Fruit fly (Drosophila melanogaster) whole organism, prepupa: ENCODE data around the gene CG13059.

ENCODE experiments used
- CG10631 ChIP-seq: fragments of 200-800 bp; sonication (Bioruptor generic); optimal IDR thresholded peaks from 2 replicates; lab custom pipeline; 2016; ENCODE audit warnings: missing biosample characterization, missing genetic modification characterization
- CG10669 ChIP-seq: fragments of 200-800 bp; sonication (Bioruptor generic); optimal IDR thresholded peaks from 3 replicates; lab custom pipeline; 2018; ENCODE audit warnings: missing biosample characterization, mild to moderate bottlenecking, missing genetic modification characterization, moderate library complexity
- CG11294 ChIP-seq: fragments of 200-800 bp; sonication (Bioruptor generic); IDR thresholded peaks from 2 replicates; pipeline ENCODE4 v1.3.6; 2022; ENCODE audit warnings: missing biosample characterization, missing genetic modification characterization
- CG11762 ChIP-seq: fragments of 200-800 bp; sonication (Bioruptor generic); optimal IDR thresholded peaks from 3 replicates; lab custom pipeline; 2016; ENCODE audit warnings: missing biosample characterization, missing genetic modification characterization; ENCODE audit not compliant: insufficient read depth
- CG11902 ChIP-seq: fragments of 200-800 bp; sonication (Bioruptor generic); optimal IDR thresholded peaks from 3 replicates; lab custom pipeline; 2016; ENCODE audit warnings: missing biosample characterization, missing genetic modification characterization
- CG15336 ChIP-seq: fragments of 200-800 bp; sonication (Bioruptor generic); IDR thresholded peaks from 2 replicates; pipeline ENCODE4 v1.3.6; 2022; ENCODE audit warnings: missing biosample characterization, missing genetic modification characterization
- CG1621 ChIP-seq: fragments of 200-800 bp; sonication (Bioruptor generic); optimal IDR thresholded peaks from 3 replicates; lab custom pipeline; 2018; ENCODE audit warnings: missing biosample characterization, mild to moderate bottlenecking, missing genetic modification characterization
- CG16779 ChIP-seq: fragments of 200-800 bp; sonication (Bioruptor generic); optimal IDR thresholded peaks from 3 replicates; lab custom pipeline; 2017; ENCODE audit warnings: missing biosample characterization, mild to moderate bottlenecking, missing genetic modification characterization
- CG3032 ChIP-seq: fragments of 200-800 bp; optimal IDR thresholded peaks from 2 replicates; lab custom pipeline; 2019; ENCODE audit warnings: missing biosample characterization, mild to moderate bottlenecking, missing genetic modification characterization, moderate library complexity
- CG31627 ChIP-seq: fragments of 200-800 bp; sonication (Bioruptor generic); optimal IDR thresholded peaks from 3 replicates; lab custom pipeline; 2016; ENCODE audit warnings: missing biosample characterization, missing genetic modification characterization
- CG32006 ChIP-seq: fragments of 200-800 bp; sonication (Bioruptor generic); optimal IDR thresholded peaks from 3 replicates; lab custom pipeline; 2017; ENCODE audit warnings: missing biosample characterization, mild to moderate bottlenecking, missing genetic modification characterization
- CG34406 ChIP-seq: fragments of 200-800 bp; sonication (Bioruptor generic); optimal IDR thresholded peaks from 3 replicates; lab custom pipeline; 2016; ENCODE audit warnings: missing biosample characterization, missing genetic modification characterization
- CG3919 ChIP-seq: fragments of 200-800 bp; sonication (Bioruptor generic); optimal IDR thresholded peaks from 3 replicates; lab custom pipeline; 2016; ENCODE audit warnings: missing biosample characterization, missing genetic modification characterization
- CG6163 ChIP-seq: fragments of 200-800 bp; sonication (Bioruptor generic); IDR thresholded peaks from 3 replicates; pipeline ENCODE4 v1.3.6; 2022; ENCODE audit warnings: missing biosample characterization, missing genetic modification characterization
- CG6276 ChIP-seq: fragments of 200-800 bp; sonication (Bioruptor generic); optimal IDR thresholded peaks from 2 replicates; lab custom pipeline; 2017; ENCODE audit warnings: missing biosample characterization, mild to moderate bottlenecking, missing genetic modification characterization
- CG6792 ChIP-seq: fragments of 200-800 bp; sonication (Bioruptor generic); optimal IDR thresholded peaks from 3 replicates; lab custom pipeline; 2016; ENCODE audit warnings: missing biosample characterization, missing genetic modification characterization
- CG6808 ChIP-seq: fragments of 200-800 bp; sonication (Bioruptor generic); optimal IDR thresholded peaks from 3 replicates; lab custom pipeline; 2017; ENCODE audit warnings: missing biosample characterization, missing genetic modification characterization, mild to moderate bottlenecking, moderate library complexity, missing genetic modification reagents
- CG6854 ChIP-seq: fragments of 200-800 bp; sonication (Bioruptor generic); optimal IDR thresholded peaks from 2 replicates; lab custom pipeline; 2017; ENCODE audit warnings: missing biosample characterization, mild to moderate bottlenecking, missing genetic modification characterization
- CG8119 ChIP-seq: fragments of 200-800 bp; sonication (Bioruptor generic); IDR thresholded peaks from 3 replicates; pipeline ENCODE4 v1.3.6; 2022; ENCODE audit warnings: missing biosample characterization, missing genetic modification characterization
- CG8319 ChIP-seq: fragments of 200-800 bp; sonication (Bioruptor generic); optimal IDR thresholded peaks from 3 replicates; lab custom pipeline; 2016; ENCODE audit warnings: missing biosample characterization, missing genetic modification characterization
- CG8632 ChIP-seq: fragments of 200-800 bp; sonication (Bioruptor generic); optimal IDR thresholded peaks from 3 replicates; lab custom pipeline; 2016; ENCODE audit warnings: missing biosample characterization, missing genetic modification characterization
- CG9139 ChIP-seq: fragments of 200-800 bp; sonication (Bioruptor generic); optimal IDR thresholded peaks from 3 replicates; lab custom pipeline; 2017; ENCODE audit warnings: missing biosample characterization, mild to moderate bottlenecking, missing genetic modification characterization
- Eip75B ChIP-seq: fragments of 200-800 bp; sonication (Bioruptor generic); optimal IDR thresholded peaks from 3 replicates; lab custom pipeline; 2016; ENCODE audit warnings: missing biosample characterization, missing genetic modification characterization
- Ets21C ChIP-seq: fragments of 200-800 bp; sonication (Bioruptor generic); optimal IDR thresholded peaks from 3 replicates; lab custom pipeline; 2016; ENCODE audit warnings: missing biosample characterization, missing genetic modification characterization
- Ets96B ChIP-seq: fragments of 200-800 bp; optimal IDR thresholded peaks from 2 replicates; lab custom pipeline; 2019; ENCODE audit warnings: missing biosample characterization, mild to moderate bottlenecking, missing genetic modification characterization, moderate library complexity
- Gug ChIP-seq: fragments of 200-800 bp; sonication (Bioruptor generic); IDR thresholded peaks from 2 replicates; pipeline ENCODE4 v1.3.6; 2022; ENCODE audit warnings: missing biosample characterization, missing genetic modification characterization
- Hr38 ChIP-seq: sonication (Bioruptor generic); optimal IDR thresholded peaks from 2 replicates; lab custom pipeline; 2016; ENCODE audit warnings: missing biosample characterization, missing genetic modification characterization
- Hr4 ChIP-seq: fragments of 200-800 bp; sonication (Bioruptor generic); optimal IDR thresholded peaks from 3 replicates; lab custom pipeline; 2016; ENCODE audit warnings: missing biosample characterization, missing genetic modification characterization
- Lpt ChIP-seq: fragments of 200-800 bp; sonication (Bioruptor generic); optimal IDR thresholded peaks from 3 replicates; lab custom pipeline; 2016; ENCODE audit warnings: missing biosample characterization, missing genetic modification characterization
- OdsH ChIP-seq: fragments of 200-800 bp; sonication (Bioruptor generic); optimal IDR thresholded peaks from 3 replicates; lab custom pipeline; 2016; ENCODE audit warnings: missing biosample characterization, missing genetic modification characterization
- Smox ChIP-seq: fragments of 200-800 bp; sonication (Bioruptor generic); optimal IDR thresholded peaks from 3 replicates; lab custom pipeline; 2016; ENCODE audit warnings: missing biosample characterization, missing genetic modification characterization
- Sox102F ChIP-seq: fragments of 200-800 bp; sonication (Bioruptor generic); optimal IDR thresholded peaks from 2 replicates; lab custom pipeline; 2016; ENCODE audit warnings: missing biosample characterization, mild to moderate bottlenecking, missing genetic modification characterization
- Sox14 ChIP-seq: fragments of 200-800 bp; sonication (Bioruptor generic); optimal IDR thresholded peaks from 3 replicates; lab custom pipeline; 2016; ENCODE audit warnings: missing biosample characterization, missing genetic modification characterization
- Sox15 ChIP-seq: fragments of 200-800 bp; sonication (Bioruptor generic); optimal IDR thresholded peaks from 3 replicates; lab custom pipeline; 2016; ENCODE audit warnings: missing biosample characterization, missing genetic modification characterization
- acj6 ChIP-seq: fragments of 200-800 bp; sonication (Bioruptor generic); optimal IDR thresholded peaks from 3 replicates; lab custom pipeline; 2016; ENCODE audit warnings: missing biosample characterization, missing genetic modification characterization
- cyc ChIP-seq: fragments of 200-800 bp; sonication (Bioruptor generic); optimal IDR thresholded peaks from 3 replicates; lab custom pipeline; 2016; ENCODE audit warnings: missing biosample characterization, missing genetic modification characterization
- dac ChIP-seq: fragments of 200-800 bp; sonication (Bioruptor generic); optimal IDR thresholded peaks from 2 replicates; lab custom pipeline; 2017; ENCODE audit warnings: missing biosample characterization, mild to moderate bottlenecking, missing genetic modification characterization
- eg ChIP-seq: fragments of 200-800 bp; sonication (Bioruptor generic); IDR thresholded peaks from 3 replicates; pipeline ENCODE4 v1.3.6; 2022; ENCODE audit warnings: missing biosample characterization, missing genetic modification characterization
- fkh ChIP-seq: fragments of 200-800 bp; sonication (Bioruptor generic); optimal IDR thresholded peaks from 3 replicates; lab custom pipeline; 2017; ENCODE audit warnings: missing biosample characterization, mild to moderate bottlenecking, missing genetic modification characterization, moderate library complexity
- lz ChIP-seq: fragments of 200-800 bp; sonication (Bioruptor generic); optimal IDR thresholded peaks from 3 replicates; lab custom pipeline; 2016; ENCODE audit warnings: missing biosample characterization, missing genetic modification characterization
- net ChIP-seq: fragments of 200-800 bp; sonication (Bioruptor generic); optimal IDR thresholded peaks from 3 replicates; lab custom pipeline; 2016; ENCODE audit warnings: missing biosample characterization, missing genetic modification characterization
- pdm3 ChIP-seq: fragments of 200-800 bp; sonication (Bioruptor generic); optimal IDR thresholded peaks from 3 replicates; lab custom pipeline; 2016; ENCODE audit warnings: missing biosample characterization, missing genetic modification characterization
- salr ChIP-seq, 2 experiments: fragments of 200-800 bp; sonication (Bioruptor generic); optimal IDR thresholded peaks; 3 replicates each; lab custom pipeline; 2016 to 2018; ENCODE audit warnings: missing biosample characterization in 2 of 2, missing genetic modification characterization in 2 of 2, mild to moderate bottlenecking in 1 of 2
- spab ChIP-seq: fragments of 200-800 bp; sonication (Bioruptor generic); optimal IDR thresholded peaks from 2 replicates; lab custom pipeline; 2017; ENCODE audit warnings: missing biosample characterization, mild to moderate bottlenecking, missing genetic modification characterization, missing genetic modification reagents
- ss ChIP-seq, 2 experiments: fragments of 200-800 bp; sonication (Bioruptor generic); optimal IDR thresholded peaks; 2 replicates in 1 of 2; 3 replicates in 1 of 2; lab custom pipeline; 2017 to 2018; ENCODE audit warnings: mild to moderate bottlenecking in 2 of 2, missing biosample characterization in 2 of 2, missing genetic modification characterization in 2 of 2, moderate library complexity in 1 of 2
- svp ChIP-seq: fragments of 200-800 bp; sonication (Bioruptor generic); peaks from one replicate; lab custom pipeline; 2016; ENCODE audit warnings: missing biosample characterization, missing genetic modification characterization
- topi ChIP-seq: fragments of 200-800 bp; sonication (Bioruptor generic); optimal IDR thresholded peaks from 3 replicates; lab custom pipeline; 2016; ENCODE audit warnings: missing biosample characterization, missing genetic modification characterization
- vri ChIP-seq: fragments of 200-800 bp; sonication (Bioruptor generic); optimal IDR thresholded peaks from 3 replicates; lab custom pipeline; 2016; ENCODE audit warnings: missing biosample characterization, mild to moderate bottlenecking, missing genetic modification characterization

The CG13059 gene

DNA sequence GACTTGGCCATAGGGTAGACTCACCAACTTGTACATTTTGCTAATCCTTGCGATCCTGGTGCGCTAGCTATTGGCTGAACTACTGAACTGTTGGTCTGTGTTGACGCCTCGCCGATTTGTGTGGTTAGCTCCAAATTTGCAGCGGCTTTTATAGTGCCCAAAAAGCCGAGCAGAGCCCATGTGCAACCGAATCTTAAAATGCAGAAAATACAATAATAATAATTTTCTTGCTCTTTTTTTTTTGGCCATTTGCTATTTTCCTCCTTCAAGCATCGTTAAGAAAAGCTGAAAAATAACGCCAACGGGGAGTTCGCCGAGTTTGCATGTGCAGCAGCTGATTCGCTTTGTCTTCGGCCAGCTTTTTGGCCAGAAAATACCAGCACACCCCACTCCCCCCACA, 15.1 kb upstream of the CG13059 start, which contains the start of gene CG13042:
Gene CG13042, minus strand, starts transcription at position 101 of the 400 bp plus-strand sequence.
- TF ChIP-seq net (GFP tag; lab: Kevin White, UChicago) (no peak), acj6 (GFP tag; lab: Kevin White, UChicago) (no peak), CG16779 (tag; lab: Kevin White, UChicago) (no peak), dac (no peak), CG1621 (tag; lab: Kevin White, UChicago) (no peak), Sox102F (GFP tag; lab: Kevin White, UChicago) (no peak), OdsH (GFP tag; lab: Kevin White, UChicago) (no peak), CG6792 (GFP tag; lab: Kevin White, UChicago) (no peak), CG6854 (GFP tag; lab: Kevin White, UChicago) (no peak), Ets21C (no peak), CG8319 (no peak), CG6808 (GFP tag; lab: Kevin White, UChicago) (no peak), CG31627 (GFP tag; lab: Kevin White, UChicago) (no peak), CG11762 (GFP tag; lab: Kevin White, UChicago) (no peak), Eip75B (GFP tag; lab: Kevin White, UChicago) (no peak), CG8632 (GFP tag; lab: Kevin White, UChicago) (no peak), CG10631 (GFP tag; lab: Kevin White, UChicago) (no peak), CG3919 (GFP tag; lab: Kevin White, UChicago) (no peak), topi (GFP tag; lab: Kevin White, UChicago) (no peak), CG3032 (tag; lab: Kevin White, UChicago) (no peak)

DNA sequence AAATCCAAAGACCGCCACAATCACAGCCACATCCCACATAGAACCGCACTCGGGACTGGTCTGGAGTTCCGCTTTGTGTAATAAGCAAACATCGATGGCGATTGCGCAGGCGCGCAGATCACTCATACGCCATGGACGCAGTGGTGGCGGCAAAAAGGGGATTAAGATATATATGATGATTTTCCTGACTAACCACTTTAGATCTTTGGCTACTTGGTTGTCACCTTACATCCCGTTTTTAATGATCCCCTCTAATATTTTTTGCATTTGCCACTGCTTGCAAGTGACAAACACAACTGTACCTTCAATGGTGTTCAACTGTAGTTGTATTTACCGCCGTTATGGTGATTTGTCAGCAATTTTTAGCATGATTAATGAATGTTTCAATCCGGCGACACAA, 13.5 kb upstream of the CG13059 start:
- no peak for TF ChIP-seq Ets21C
- peak; percentile 8 for TF ChIP-seq CG11762 (GFP tag; lab: Kevin White, UChicago)
- no peak for TF ChIP-seq CG6854 (GFP tag; lab: Kevin White, UChicago)
- TF ChIP-seq CG6808 (GFP tag; lab: Kevin White, UChicago): no peak
- peak; percentile 77 for TF ChIP-seq Hr4
- no peak for TF ChIP-seq CG10669 (GFP tag; lab: Kevin White, UChicago)
- TF ChIP-seq vri: no peak
- TF ChIP-seq fkh: no peak
- TF ChIP-seq Sox102F (GFP tag; lab: Kevin White, UChicago): no peak
- TF ChIP-seq topi (GFP tag; lab: Kevin White, UChicago): no peak
- TF ChIP-seq acj6 (GFP tag; lab: Kevin White, UChicago): peak; percentile 21
- TF ChIP-seq ss (GFP tag; optimal IDR thresholded peaks at IDR 0.05; lab: Kevin White, UChicago): no peak
- TF ChIP-seq CG9139 (GFP tag; lab: Kevin White, UChicago): no peak
- peak; percentile 59 for TF ChIP-seq CG10631 (GFP tag; lab: Kevin White, UChicago)
- TF ChIP-seq Sox15: no peak
- TF ChIP-seq pdm3 (GFP tag; lab: Kevin White, UChicago): peak; percentile 36
- peak in 1 of 2 experiments; percentile 44 for TF ChIP-seq salr (GFP tag; optimal IDR thresholded peaks at IDR 0.05; lab: Kevin White, UChicago)
- TF ChIP-seq CG15336: peak; percentile 82
- peak; percentile 50 for TF ChIP-seq CG6792 (GFP tag; lab: Kevin White, UChicago)
- TF ChIP-seq CG34406 (GFP tag; lab: Kevin White, UChicago): no peak
- no peak for TF ChIP-seq svp
- peak; percentile 80 for TF ChIP-seq CG32006 (GFP tag; lab: Kevin White, UChicago)
- TF ChIP-seq Smox (GFP tag; lab: Kevin White, UChicago): no peak
- peak; percentile 51 for TF ChIP-seq OdsH (GFP tag; lab: Kevin White, UChicago)
- TF ChIP-seq CG1621 (tag; lab: Kevin White, UChicago): no peak
- TF ChIP-seq cyc (GFP tag; lab: Kevin White, UChicago): no peak
- no peak for TF ChIP-seq Ets96B (tag; lab: Kevin White, UChicago)
- no peak for TF ChIP-seq Hr38 (GFP tag; lab: Kevin White, UChicago)
- peak; percentile 38 for TF ChIP-seq Sox14 (GFP tag; lab: Kevin White, UChicago)
- no peak for TF ChIP-seq Gug (GFP tag; lab: Robert Waterston, UW)
- TF ChIP-seq Lpt (GFP tag; lab: Kevin White, UChicago): peak; percentile 56
- peak; percentile 52 for TF ChIP-seq CG11294 (GFP tag; lab: Robert Waterston, UW)
- TF ChIP-seq CG11902 (GFP tag; lab: Kevin White, UChicago): no peak
- TF ChIP-seq Eip75B (GFP tag; lab: Kevin White, UChicago): peak; percentile 61
- peak; percentile 52 for TF ChIP-seq lz (GFP tag; lab: Kevin White, UChicago)
- peak; percentile 86 for TF ChIP-seq eg
- peak; percentile 29 for TF ChIP-seq net (GFP tag; lab: Kevin White, UChicago)
- TF ChIP-seq CG8119 (GFP tag; lab: Robert Waterston, UW): peak; percentile 66
- TF ChIP-seq spab (GFP tag; lab: Kevin White, UChicago): no peak
- peak; percentile 72; the same call in 2 of the 3 replicates for TF ChIP-seq CG6163 (GFP tag; lab: Robert Waterston, UW)
- peak; percentile 69 for TF ChIP-seq CG6276 (GFP tag; lab: Kevin White, UChicago)
- TF ChIP-seq CG8319: no peak
